Worm (Caenorhabditis elegans): ENCODE data around the gene C28G1.6.

DNA sequence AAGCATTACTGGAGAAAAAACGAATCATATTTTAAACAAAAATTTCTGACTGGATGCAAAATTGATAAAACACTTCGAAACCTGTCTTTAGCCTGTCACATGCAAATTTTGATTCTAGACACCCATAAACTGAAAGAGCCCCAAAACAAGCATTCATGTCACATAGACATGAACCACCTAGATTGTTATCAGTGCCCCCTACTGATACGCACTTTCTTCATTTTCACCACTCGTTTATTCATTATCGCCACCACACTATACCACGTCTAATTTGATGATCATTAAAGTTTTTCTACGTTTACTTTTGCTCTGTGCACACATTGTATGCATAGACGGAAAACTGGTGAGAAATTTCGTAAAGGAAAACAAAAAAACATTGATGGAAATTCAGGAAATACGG is 19.1 kb downstream of the C28G1.6 start, which contains the start of gene cnnm-2:
- TF ChIP-seq Y5F2A.4 (GFP tag; optimal IDR thresholded peaks at IDR 0.05) (no peak), nhr-48 (tag; optimal IDR thresholded peaks at IDR 0.05) (peak; percentile 44)
